Comparison of ENCODE assay signal across 4 worm cellular contexts in the genomic region with DNA sequence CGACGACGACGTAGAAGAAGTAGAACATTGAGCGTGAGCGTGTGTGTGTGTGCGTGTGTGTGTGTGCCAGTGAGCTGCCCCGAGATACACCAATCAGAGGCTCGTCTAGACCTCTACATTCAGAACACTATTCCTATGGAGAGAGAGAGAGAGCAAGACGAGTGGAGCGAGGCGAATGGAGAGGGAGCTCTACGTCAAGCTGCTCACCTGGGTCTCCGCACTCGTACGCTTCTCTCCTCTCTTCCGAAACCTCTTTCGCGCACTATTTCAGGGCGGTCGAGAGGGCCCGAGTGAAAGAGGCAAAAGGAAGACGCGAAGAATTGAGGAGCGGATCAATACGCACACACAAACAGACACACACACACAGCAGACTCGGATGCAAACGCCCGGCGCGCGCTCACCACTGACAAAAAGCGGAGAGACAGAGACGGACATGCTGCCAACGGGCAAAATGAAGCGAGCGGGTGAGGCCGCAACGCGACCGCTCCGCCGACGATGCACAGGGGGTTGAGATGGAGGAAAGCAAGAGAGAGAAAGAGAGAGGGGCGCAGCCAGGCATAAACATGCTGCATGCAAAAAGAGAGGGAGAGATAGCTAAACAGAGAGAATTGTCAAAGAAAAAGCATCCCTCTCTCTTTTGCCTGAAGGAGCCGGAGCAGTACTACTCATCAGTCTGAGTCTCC.
TF ChIP-seq lines count a peak whose summit lies in the region.

No protein-coding gene starts in this region.

TF ChIP-seq in whole organism, L2 larva, 48 proteins besides CTCF, POLR2A, EP300 and RAD21 (continued from another document):
- peak; percentile 68 to 69 for TF ChIP-seq mdl-1 (tag; optimal IDR thresholded peaks at IDR 0.05; lab: Kevin White, UChicago)
- no peak for TF ChIP-seq skn-1 (tag; optimal IDR thresholded peaks at IDR 0.05; lab: Kevin White, UChicago)
- TF ChIP-seq fos-1 (tag; optimal IDR thresholded peaks at IDR 0.05; lab: Kevin White, UChicago): peak; percentile 48
- peak; percentile 57 for TF ChIP-seq ztf-4 (tag; optimal IDR thresholded peaks at IDR 0.05; lab: Kevin White, UChicago)
- peak; percentile 6 for TF ChIP-seq ztf-11 (tag; optimal IDR thresholded peaks at IDR 0.05; lab: Kevin White, UChicago)
- no peak for TF ChIP-seq dmd-4 (tag; optimal IDR thresholded peaks at IDR 0.05; lab: Kevin White, UChicago)
- TF ChIP-seq peb-1 (tag; optimal IDR thresholded peaks at IDR 0.05; lab: Kevin White, UChicago): no peak
- TF ChIP-seq nhr-6 (tag; optimal IDR thresholded peaks at IDR 0.05; lab: Kevin White, UChicago): peak; percentile 64
- peak; percentile 19 for TF ChIP-seq nhr-77 (tag; optimal IDR thresholded peaks at IDR 0.05; lab: Kevin White, UChicago)
- no peak for TF ChIP-seq alr-1 (tag; optimal IDR thresholded peaks at IDR 0.05; lab: Kevin White, UChicago)
- peak; percentile 65 for TF ChIP-seq nhr-25 (tag; optimal IDR thresholded peaks at IDR 0.05; lab: Kevin White, UChicago)
- TF ChIP-seq mab-5 (tag; optimal IDR thresholded peaks at IDR 0.05; lab: Kevin White, UChicago): peak; percentile 71
- no peak for TF ChIP-seq nhr-11 (tag; optimal IDR thresholded peaks at IDR 0.05; lab: Kevin White, UChicago)
- TF ChIP-seq lin-13 (GFP tag; optimal IDR thresholded peaks at IDR 0.05; lab: Kevin White, UChicago): peak; percentile 37
- no peak for TF ChIP-seq nhr-21 (tag; optimal IDR thresholded peaks at IDR 0.05; lab: Kevin White, UChicago)
- TF ChIP-seq ceh-82 (tag; optimal IDR thresholded peaks at IDR 0.05; lab: Kevin White, UChicago): peak; percentile 81
- TF ChIP-seq elt-1 (tag; optimal IDR thresholded peaks at IDR 0.05; lab: Kevin White, UChicago): no peak
- TF ChIP-seq F13H6.1 (tag; optimal IDR thresholded peaks at IDR 0.05; lab: Kevin White, UChicago): peak; percentile 96
- TF ChIP-seq gmeb-1 (tag; optimal IDR thresholded peaks at IDR 0.05; lab: Kevin White, UChicago): peak; percentile 45
- no peak for TF ChIP-seq nhr-12 (tag; optimal IDR thresholded peaks at IDR 0.05; lab: Kevin White, UChicago)
- no peak for TF ChIP-seq nhr-23 (tag; optimal IDR thresholded peaks at IDR 0.05; lab: Kevin White, UChicago)
- TF ChIP-seq crh-2 (tag; optimal IDR thresholded peaks at IDR 0.05; lab: Kevin White, UChicago): peak; percentile 80
- TF ChIP-seq C34F6.9 (tag; optimal IDR thresholded peaks at IDR 0.05; lab: Kevin White, UChicago): peak; percentile 68
- no peak for TF ChIP-seq mbf-1 (tag; optimal IDR thresholded peaks at IDR 0.05; lab: Kevin White, UChicago)
- peak; percentile 85 for TF ChIP-seq nhr-129 (tag; optimal IDR thresholded peaks at IDR 0.05; lab: Kevin White, UChicago)
- TF ChIP-seq ztf-1 (GFP tag; conservative IDR thresholded peaks at IDR 0.05; lab: Robert Waterston, UW): no peak
- peak; percentile 51 for TF ChIP-seq egl-27 (tag; optimal IDR thresholded peaks at IDR 0.05; lab: Kevin White, UChicago)
- TF ChIP-seq ceh-16 (tag; optimal IDR thresholded peaks at IDR 0.05; lab: Kevin White, UChicago): peak; percentile 53

TF ChIP-seq in whole organism, L4 larva, 104 proteins besides CTCF, POLR2A, EP300 and RAD21 (continued from another document and continues in another):
- TF ChIP-seq ztf-11 (tag; optimal IDR thresholded peaks at IDR 0.05; lab: Kevin White, UChicago) (no peak), F44E2.7 (GFP tag; IDR thresholded peaks at IDR 0.05; lab: Robert Waterston, UW) (no peak), ceh-44 (GFP tag; IDR thresholded peaks at IDR 0.05; lab: Robert Waterston, UW) (0 out of 2 replicates have a peak, but pooled peaks have one; percentile 18), madf-5 (GFP tag; IDR thresholded peaks at IDR 0.05; lab: Robert Waterston, UW) (no peak), nhr-11 (tag; optimal IDR thresholded peaks at IDR 0.05; lab: Kevin White, UChicago) (peak; percentile 62), ceh-28 (tag; optimal IDR thresholded peaks at IDR 0.05; lab: Kevin White, UChicago) (peak; percentile 81), Y75B8A.6 (GFP tag; IDR thresholded peaks at IDR 0.05; lab: Robert Waterston, UW) (no peak), ceh-20 (GFP tag; IDR thresholded peaks at IDR 0.05; lab: Robert Waterston, UW) (peak; percentile 63; the same call in 1 of the 2 replicates), mep-1 (tag; optimal IDR thresholded peaks at IDR 0.05; lab: Kevin White, UChicago) (peak; percentile 90), sdz-12 (GFP tag; optimal IDR thresholded peaks at IDR 0.05; lab: Kevin White, UChicago) (no peak), unc-39 (tag; optimal IDR thresholded peaks at IDR 0.05; lab: Kevin White, UChicago) (no peak), Y105C5A.15 (GFP tag; IDR thresholded peaks at IDR 0.05; lab: Robert Waterston, UW) (no peak), fkh-10 (GFP tag; optimal IDR thresholded peaks at IDR 0.05; lab: Kevin White, UChicago) (peak; percentile 87), nhr-42 (GFP tag; IDR thresholded peaks at IDR 0.05; lab: Robert Waterston, UW) (peak; percentile 49; the same call in 1 of the 2 replicates), hif-1 (tag; optimal IDR thresholded peaks at IDR 0.05; lab: Kevin White, UChicago) (peak; percentile 20 to 83), T20F7.1 (GFP tag; optimal IDR thresholded peaks at IDR 0.05; lab: Kevin White, UChicago) (peak; percentile 82), lin-29 (GFP tag; IDR thresholded peaks at IDR 0.05; lab: Robert Waterston, UW) (no peak), F10B5.3 (tag; optimal IDR thresholded peaks at IDR 0.05; lab: Kevin White, UChicago) (peak; percentile 67), zip-11 (GFP tag; IDR thresholded peaks at IDR 0.05; lab: Robert Waterston, UW) (no peak), gei-8 (GFP tag; optimal IDR thresholded peaks at IDR 0.05; lab: Kevin White, UChicago) (peak; percentile 69), mes-2 (tag; optimal IDR thresholded peaks at IDR 0.05; lab: Kevin White, UChicago; ENCODE audit: poor library complexity, severe bottlenecking) (peak; percentile 58), mxl-2 (GFP tag; conservative IDR thresholded peaks at IDR 0.05; lab: Robert Waterston, UW) (no peak), arid-1 (GFP tag; conservative IDR thresholded peaks at IDR 0.05; lab: Robert Waterston, UW) (peak; percentile 41; the same call in 1 of the 2 replicates), D1046.2 (GFP tag; IDR thresholded peaks at IDR 0.05; lab: Robert Waterston, UW) (no peak), ces-1 (GFP tag; optimal IDR thresholded peaks at IDR 0.05; lab: Kevin White, UChicago) (no peak), pha-4 (GFP tag; IDR thresholded peaks at IDR 0.05; lab: Robert Waterston, UW) (peak; percentile 67), pha-4 (tag; optimal IDR thresholded peaks at IDR 0.05; lab: Kevin White, UChicago) (no peak), tag-97 (GFP tag; IDR thresholded peaks at IDR 0.05; lab: Robert Waterston, UW) (no peak), mdl-1 (tag; optimal IDR thresholded peaks at IDR 0.05; lab: Kevin White, UChicago) (peak; percentile 44 to 77), daf-16 (GFP tag; optimal IDR thresholded peaks at IDR 0.05; lab: Kevin White, UChicago) (peak in 1 of 2 experiments; percentile 76), daf-16 (tag; optimal IDR thresholded peaks at IDR 0.05; lab: Kevin White, UChicago) (peak; percentile 58), dpl-1 (GFP tag; optimal IDR thresholded peaks at IDR 0.05; lab: Kevin White, UChicago) (peak; percentile 43)

TF ChIP-seq in whole organism, late embryonic, 69 proteins besides CTCF, POLR2A, EP300 and RAD21 (continued from another document and continues in another):
- TF ChIP-seq che-1 (tag; optimal IDR thresholded peaks at IDR 0.05; lab: Kevin White, UChicago) (peak; percentile 4), ceh-14 (tag; optimal IDR thresholded peaks at IDR 0.05; lab: Kevin White, UChicago) (peak; percentile 83), elt-4 (tag; optimal IDR thresholded peaks at IDR 0.05; lab: Kevin White, UChicago) (peak; percentile 79), ets-4 (tag; optimal IDR thresholded peaks at IDR 0.05; lab: Kevin White, UChicago) (peak; percentile 78), syd-9 (tag; optimal IDR thresholded peaks at IDR 0.05; lab: Kevin White, UChicago) (peak; percentile 81), ceh-2 (tag; optimal IDR thresholded peaks at IDR 0.05; lab: Kevin White, UChicago) (peak; percentile 55), dmd-4 (tag; optimal IDR thresholded peaks at IDR 0.05; lab: Kevin White, UChicago; ENCODE audit: borderline replicate concordance) (peak; percentile 64), hlh-15 (tag; optimal IDR thresholded peaks at IDR 0.05; lab: Kevin White, UChicago) (no peak), pag-3 (tag; optimal IDR thresholded peaks at IDR 0.05; lab: Kevin White, UChicago; ENCODE audit: borderline replicate concordance) (no peak), hlh-8 (tag; optimal IDR thresholded peaks at IDR 0.05; lab: Kevin White, UChicago) (peak; percentile 74), lin-11 (tag; optimal IDR thresholded peaks at IDR 0.05; lab: Kevin White, UChicago) (peak; percentile 30), npax-4 (tag; optimal IDR thresholded peaks at IDR 0.05; lab: Kevin White, UChicago) (no peak), Y22D7AL.16 (tag; optimal IDR thresholded peaks at IDR 0.05; lab: Kevin White, UChicago) (no peak), pha-2 (tag; optimal IDR thresholded peaks at IDR 0.05; lab: Kevin White, UChicago) (peak; percentile 61), T23F11.4 (GFP tag; optimal IDR thresholded peaks at IDR 0.05; lab: Kevin White, UChicago) (peak; percentile 5), zip-5 (tag; optimal IDR thresholded peaks at IDR 0.05; lab: Kevin White, UChicago) (peak; percentile 1), ceh-30 (tag; optimal IDR thresholded peaks at IDR 0.05; lab: Kevin White, UChicago) (peak; percentile 35), dve-1 (tag; optimal IDR thresholded peaks at IDR 0.05; lab: Kevin White, UChicago) (peak; percentile 77), fkh-6 (tag; optimal IDR thresholded peaks at IDR 0.05; lab: Kevin White, UChicago) (peak; percentile 30), sdc-2 (tag; optimal IDR thresholded peaks at IDR 0.05; lab: Kevin White, UChicago) (peak; percentile 62), tbx-2 (tag; optimal IDR thresholded peaks at IDR 0.05; lab: Kevin White, UChicago) (peak; percentile 90), F13H6.1 (tag; optimal IDR thresholded peaks at IDR 0.05; lab: Kevin White, UChicago) (peak; percentile 82), C08G9.2 (tag; optimal IDR thresholded peaks at IDR 0.05; lab: Kevin White, UChicago) (peak; percentile 55), ceh-24 (tag; optimal IDR thresholded peaks at IDR 0.05; lab: Kevin White, UChicago) (no peak), pha-4 (tag; optimal IDR thresholded peaks at IDR 0.05; lab: Kevin White, UChicago) (no peak), mec-3 (tag; optimal IDR thresholded peaks at IDR 0.05; lab: Kevin White, UChicago; ENCODE audit: borderline replicate concordance) (peak; percentile 49), fax-1 (tag; optimal IDR thresholded peaks at IDR 0.05; lab: Kevin White, UChicago) (peak; percentile 48), elt-2 (tag; optimal IDR thresholded peaks at IDR 0.05; lab: Kevin White, UChicago) (peak; percentile 35), fkh-10 (GFP tag; optimal IDR thresholded peaks at IDR 0.05; lab: Kevin White, UChicago) (no peak), ceh-48 (tag; optimal IDR thresholded peaks at IDR 0.05; lab: Kevin White, UChicago) (peak; percentile 93), gmeb-2 (tag; optimal IDR thresholded peaks at IDR 0.05; lab: Kevin White, UChicago) (no peak), hlh-13 (GFP tag; optimal IDR thresholded peaks at IDR 0.05; lab: Kevin White, UChicago) (no peak), ceh-19 (GFP tag; optimal IDR thresholded peaks at IDR 0.05; lab: Kevin White, UChicago) (peak; percentile 68), unc-86 (tag; optimal IDR thresholded peaks at IDR 0.05; lab: Kevin White, UChicago) (peak; percentile 44), ceh-34 (tag; optimal IDR thresholded peaks at IDR 0.05; lab: Kevin White, UChicago) (peak; percentile 94), pros-1 (tag; optimal IDR thresholded peaks at IDR 0.05; lab: Kevin White, UChicago) (peak; percentile 69)

TF ChIP-seq in whole organism, mixed stage, embryonic, 35 proteins besides CTCF, POLR2A, EP300 and RAD21 (continued from another document):
- no peak for TF ChIP-seq nhr-12 (tag; optimal IDR thresholded peaks at IDR 0.05; lab: Kevin White, UChicago)
- TF ChIP-seq unc-39 (tag; optimal IDR thresholded peaks at IDR 0.05; lab: Kevin White, UChicago): peak; percentile 9
- TF ChIP-seq elt-3 (tag; optimal IDR thresholded peaks at IDR 0.05; lab: Kevin White, UChicago): no peak
- no peak for TF ChIP-seq sem-2 (GFP tag; optimal IDR thresholded peaks at IDR 0.05; lab: Kevin White, UChicago)
- TF ChIP-seq ceh-83 (GFP tag; optimal IDR thresholded peaks at IDR 0.05; lab: Kevin White, UChicago): peak; percentile 74
- TF ChIP-seq hlh-1 (tag; optimal IDR thresholded peaks at IDR 0.05; lab: Kevin White, UChicago): peak; percentile 76
- TF ChIP-seq nhr-76 (tag; optimal IDR thresholded peaks at IDR 0.05; lab: Kevin White, UChicago): no peak
- peak; percentile 36 for TF ChIP-seq lin-32 (GFP tag; optimal IDR thresholded peaks at IDR 0.05; lab: Kevin White, UChicago)
- no peak for TF ChIP-seq ceh-43 (GFP tag; optimal IDR thresholded peaks at IDR 0.05; lab: Kevin White, UChicago)
TF ChIP-seq in whole organism, mixed stage, embryonic: peak in this region for 22.
